Fruit fly (Drosophila melanogaster): ENCODE measurements around the gene CG9837.
A peak's percentile ranks its signal among the peaks of the same experiment; 100 is the strongest.

Gene CG9837

DNA sequence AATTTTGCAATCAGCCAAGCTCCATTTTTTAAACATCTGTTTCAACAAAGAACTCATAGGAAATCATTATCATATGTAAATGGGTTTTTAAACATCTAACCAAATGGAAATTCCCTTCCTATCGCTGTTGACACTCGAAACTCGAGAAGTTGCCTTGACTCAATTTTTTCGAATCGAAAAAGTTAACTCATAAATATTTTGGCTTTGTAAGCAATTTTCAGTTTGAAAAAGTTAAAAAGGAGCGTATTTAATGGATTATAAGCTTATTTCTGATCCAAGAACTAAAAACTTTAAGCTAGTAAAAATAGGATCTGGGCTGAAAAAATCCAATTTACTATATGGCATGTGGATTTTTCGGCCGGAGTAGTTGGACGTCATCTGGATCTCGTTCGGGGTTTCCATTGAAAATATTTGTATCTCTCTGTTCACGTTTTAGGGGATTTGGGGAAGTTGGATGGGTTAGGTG, at the start of gene CG9837:
Gene CG9837, minus strand, starts transcription at position 416 of the 466 bp plus-strand sequence.
- TF ChIP-seq CG8478 (optimal IDR thresholded peaks at IDR 0.05) (no peak), CTCF (optimal IDR thresholded peaks at IDR 0.05) (no peak)

DNA sequence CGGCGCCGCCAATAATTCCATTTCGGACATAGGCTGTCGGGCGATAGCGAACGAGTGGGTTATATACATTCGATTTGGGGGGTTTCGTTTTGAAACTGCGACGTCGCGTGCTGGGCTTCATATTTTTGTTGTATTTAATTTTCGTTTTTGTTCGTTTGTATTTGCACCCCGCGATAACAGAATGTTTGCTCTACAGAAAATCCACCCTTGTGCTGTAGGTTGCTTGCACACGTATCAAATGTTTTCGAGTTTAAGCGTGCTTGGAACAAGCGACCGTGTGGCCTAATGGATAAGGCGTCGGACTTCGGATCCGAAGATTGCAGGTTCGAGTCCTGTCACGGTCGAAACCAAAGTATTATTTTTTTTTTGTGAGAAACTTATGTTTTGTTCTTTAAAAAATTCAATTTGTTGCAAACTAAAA, 49.3 kb upstream of the CG9837 start:
- TF ChIP-seq CTCF (optimal IDR thresholded peaks at IDR 0.05) (no peak), CG8478 (optimal IDR thresholded peaks at IDR 0.05) (no peak)

DNA sequence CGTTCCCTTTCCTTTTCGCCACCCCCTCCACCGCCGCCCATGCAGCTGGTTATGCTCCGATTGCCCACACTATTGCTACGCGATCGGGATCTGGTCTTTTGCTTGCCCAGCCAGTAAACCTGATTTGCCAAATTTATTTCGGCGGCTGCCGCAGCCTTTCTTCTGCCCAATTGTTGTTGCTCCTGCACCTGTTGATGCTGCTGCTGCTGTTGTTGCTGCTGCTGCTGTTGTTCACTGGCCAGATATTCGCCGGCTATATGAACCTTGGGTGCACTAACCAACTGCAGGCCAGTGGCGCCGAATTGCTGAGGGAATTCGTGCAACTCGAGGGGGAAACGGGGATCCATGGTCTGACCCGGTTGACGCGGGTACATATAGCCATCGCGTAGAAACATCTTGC, 48.8 kb upstream of the CG9837 start:
- TF ChIP-seq CG8478 (optimal IDR thresholded peaks at IDR 0.05), result no peak

DNA sequence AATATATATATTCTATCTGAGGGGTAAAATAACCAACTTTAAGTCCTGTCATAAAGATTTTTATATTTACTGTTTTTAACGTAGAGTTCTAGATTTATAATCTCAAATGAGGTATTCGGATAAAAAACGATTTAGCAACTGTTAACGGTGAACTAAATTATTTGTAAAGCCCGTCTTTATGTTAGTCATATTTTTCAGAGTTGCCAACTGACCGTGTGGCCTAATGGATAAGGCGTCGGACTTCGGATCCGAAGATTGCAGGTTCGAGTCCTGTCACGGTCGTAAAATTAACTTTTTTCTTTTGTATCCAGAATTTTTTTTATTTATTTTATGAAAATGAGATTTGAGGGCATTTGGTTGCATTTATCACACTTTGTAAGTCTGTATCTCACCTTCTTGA, 48.3 kb upstream of the CG9837 start:
- no peak for TF ChIP-seq CTCF (optimal IDR thresholded peaks at IDR 0.05)
- no peak for TF ChIP-seq CG8478 (optimal IDR thresholded peaks at IDR 0.05)

DNA sequence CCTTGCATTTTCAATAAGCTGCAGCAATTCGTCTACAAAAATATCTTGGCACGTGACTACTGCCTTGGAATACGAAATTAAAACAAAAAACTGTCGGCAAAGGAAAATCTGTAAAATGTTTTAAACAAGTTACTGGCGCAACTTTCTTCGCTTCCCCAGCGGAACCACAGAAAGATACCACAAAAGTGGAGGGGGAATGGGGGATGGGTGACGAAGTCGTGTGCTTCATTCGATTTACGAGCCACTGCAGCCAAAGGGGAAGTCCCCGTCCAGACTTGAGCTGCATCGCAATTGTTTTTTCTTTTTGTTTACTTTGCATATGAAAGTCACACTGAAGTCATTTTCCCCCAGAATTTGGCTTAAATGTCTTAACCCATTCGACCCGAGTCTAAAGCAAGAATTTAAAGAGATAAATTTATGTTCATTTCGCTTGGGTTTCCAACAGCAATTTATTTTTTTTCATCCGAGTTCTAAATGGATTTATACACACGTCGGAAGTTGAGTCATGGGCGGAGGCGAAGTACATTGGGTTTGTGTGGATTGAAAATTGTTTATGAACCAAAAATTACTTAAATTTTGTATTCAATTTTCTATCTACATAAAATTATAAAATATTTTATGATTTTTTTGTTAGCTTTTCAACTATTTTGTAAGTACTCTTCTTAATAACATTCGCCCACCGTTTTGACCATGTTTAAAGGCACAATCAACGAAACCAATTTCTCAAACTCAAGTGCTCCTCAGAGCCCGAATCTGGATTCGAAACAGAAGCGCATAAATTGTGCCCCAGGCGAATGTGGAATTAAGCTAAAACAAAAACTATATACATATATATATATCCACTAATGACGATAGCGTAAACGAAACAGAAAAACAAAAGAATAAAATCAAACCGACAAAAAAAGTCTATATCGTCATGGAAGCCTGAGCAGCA, 47.0 kb upstream of the CG9837 start:
- TF ChIP-seq CTCF (optimal IDR thresholded peaks at IDR 0.05) (no peak), CG8478 (optimal IDR thresholded peaks at IDR 0.05) (no peak)

DNA sequence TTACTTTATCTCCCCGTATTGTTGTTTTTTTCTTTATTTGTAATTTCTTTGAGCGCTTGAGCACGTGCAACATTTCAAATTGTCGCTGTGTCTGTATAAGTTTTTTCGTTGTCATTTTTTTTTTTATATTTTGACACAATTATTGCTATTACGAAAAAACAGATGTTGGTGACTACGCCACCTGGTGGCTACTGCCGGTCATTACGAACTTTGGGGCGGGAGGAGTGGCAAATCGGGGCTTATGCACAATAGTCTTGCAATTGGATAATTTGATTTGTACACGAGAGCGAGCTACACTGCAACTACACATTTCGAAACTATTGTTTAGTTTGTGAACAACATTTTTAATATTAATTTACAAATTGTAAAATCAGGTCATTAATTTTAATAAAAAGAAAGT, 45.9 kb upstream of the CG9837 start:
- peak; percentile 44 to 62 for TF ChIP-seq CTCF (optimal IDR thresholded peaks at IDR 0.05)
- TF ChIP-seq CG8478 (optimal IDR thresholded peaks at IDR 0.05), result no peak

DNA sequence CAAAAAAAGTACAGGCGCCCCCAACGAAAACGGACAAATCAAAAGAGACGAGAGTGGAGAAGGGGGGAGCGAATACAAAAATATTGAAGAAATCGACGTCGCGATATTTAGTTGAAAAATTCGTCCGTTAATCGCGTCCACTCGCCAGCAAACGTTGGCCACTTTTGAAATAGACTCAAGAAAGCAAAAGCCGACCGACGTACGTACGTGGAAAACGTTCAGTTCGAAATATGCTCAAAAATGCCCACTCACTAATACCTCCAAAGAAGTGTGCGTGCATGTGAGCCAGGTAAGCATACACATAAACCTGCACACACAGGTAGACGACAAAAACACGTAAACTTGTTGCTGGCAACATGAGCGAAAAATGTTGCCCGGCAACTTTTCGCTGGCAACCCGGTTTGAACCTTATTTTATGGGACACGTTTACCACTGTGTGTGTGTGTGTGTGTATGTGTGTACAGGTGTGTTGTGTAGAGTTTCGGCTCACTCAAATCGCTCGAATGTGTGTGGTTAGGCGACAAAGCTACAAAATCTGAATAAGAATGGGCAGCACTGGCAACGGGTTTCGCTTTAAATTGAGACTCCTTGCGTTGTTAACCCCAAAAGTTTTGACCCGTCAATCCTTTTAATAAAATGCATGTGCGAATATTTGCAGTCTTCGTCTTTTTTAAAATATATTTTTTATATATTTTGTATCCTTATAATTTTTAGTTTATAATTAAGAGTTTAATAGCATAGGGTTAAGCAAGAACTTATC, 44.3 kb upstream of the CG9837 start:
- TF ChIP-seq CG8478 (optimal IDR thresholded peaks at IDR 0.05), result no peak
- no peak for TF ChIP-seq CTCF (optimal IDR thresholded peaks at IDR 0.05)

DNA sequence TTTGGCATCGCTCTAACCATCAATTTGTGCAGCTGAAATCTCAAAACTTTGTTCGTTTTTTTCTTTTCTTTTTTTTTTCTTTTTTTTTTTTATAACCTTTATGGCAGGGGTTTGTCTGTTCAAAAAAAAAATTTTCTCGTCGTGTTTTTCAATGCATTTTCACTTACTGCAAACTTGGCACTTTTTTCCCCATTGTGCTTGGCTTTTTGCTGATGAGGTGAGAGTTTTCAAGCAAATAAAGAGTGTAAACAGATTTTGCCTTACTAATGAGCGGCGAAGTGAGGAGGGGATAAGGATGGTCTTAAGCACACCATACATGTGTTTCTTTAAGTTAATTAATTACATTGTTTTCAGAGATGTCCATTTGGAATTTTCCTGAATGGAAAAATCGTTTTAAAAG, 42.9 kb upstream of the CG9837 start:
- TF ChIP-seq CG8478 (optimal IDR thresholded peaks at IDR 0.05) (no peak), CTCF (optimal IDR thresholded peaks at IDR 0.05) (no peak)

DNA sequence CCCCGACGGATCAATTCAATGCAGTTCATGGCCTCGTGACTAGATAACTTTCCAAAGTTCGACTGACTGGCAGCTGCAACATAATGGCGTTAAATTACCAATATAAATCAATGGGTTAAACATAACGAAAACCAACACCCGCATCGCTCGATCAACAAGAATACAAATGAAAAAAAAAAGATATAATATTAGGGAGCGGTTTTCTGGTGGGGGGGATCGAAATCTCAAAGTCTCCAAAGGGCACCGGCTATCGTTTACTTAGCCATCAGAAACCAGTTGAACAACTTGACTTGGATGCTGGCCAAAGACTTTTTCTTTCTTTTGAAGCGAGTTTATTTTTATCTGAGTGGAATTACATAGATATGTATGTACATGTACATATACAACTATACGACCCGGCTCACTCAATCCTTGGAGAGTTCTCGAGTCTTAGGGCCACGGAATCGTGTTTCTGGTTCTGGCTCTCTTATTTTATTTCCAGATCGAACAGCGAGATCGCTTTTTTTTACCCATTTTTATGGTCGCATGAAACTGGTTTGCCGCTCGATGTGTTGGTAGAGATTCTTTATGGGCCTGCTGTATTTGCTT, 41.3 kb upstream of the CG9837 start:
- TF ChIP-seq CTCF (optimal IDR thresholded peaks at IDR 0.05) (no peak), CG8478 (optimal IDR thresholded peaks at IDR 0.05) (no peak)

DNA sequence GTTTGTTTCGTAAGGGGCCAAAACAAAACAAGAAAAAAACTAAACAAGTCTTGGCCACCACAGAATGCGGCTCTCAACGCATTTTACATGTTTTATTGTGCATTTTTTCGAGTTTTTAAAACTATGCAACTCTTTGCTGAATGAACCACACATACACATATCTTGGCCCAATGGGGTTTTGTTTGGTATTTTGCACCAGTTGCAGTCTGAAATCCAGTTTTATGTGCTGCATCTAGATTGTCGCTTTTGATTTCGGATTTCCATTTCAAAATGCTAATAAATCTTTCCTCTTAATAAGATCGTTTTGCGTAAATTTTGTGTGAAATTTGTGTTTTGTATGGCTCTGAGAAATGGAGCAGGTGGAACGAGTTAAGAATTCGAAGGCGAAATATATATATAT, 40.3 kb upstream of the CG9837 start:
- TF ChIP-seq CTCF (optimal IDR thresholded peaks at IDR 0.05) (no peak), CG8478 (optimal IDR thresholded peaks at IDR 0.05) (no peak)

DNA sequence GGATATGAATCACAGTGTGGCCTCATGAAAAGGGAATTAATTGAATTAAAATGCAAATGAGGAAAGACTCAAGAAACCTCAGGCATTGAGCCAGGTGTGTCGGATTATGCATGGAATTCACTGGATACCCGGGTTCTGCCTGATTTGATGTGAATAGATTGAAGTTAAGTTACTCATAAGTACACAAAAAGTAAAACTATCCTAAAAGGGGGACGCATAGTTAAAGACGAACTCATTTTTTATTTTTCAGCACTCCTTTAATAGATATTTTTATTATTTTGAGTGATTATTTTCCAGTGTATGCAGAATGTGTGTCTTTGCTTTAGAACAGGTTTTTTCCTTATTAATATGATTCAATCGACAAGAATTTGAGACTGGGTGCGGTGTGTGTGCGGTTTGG, 39.8 kb upstream of the CG9837 start:
- TF ChIP-seq CG8478 (optimal IDR thresholded peaks at IDR 0.05), result no peak
- TF ChIP-seq CTCF (optimal IDR thresholded peaks at IDR 0.05), result no peak

DNA sequence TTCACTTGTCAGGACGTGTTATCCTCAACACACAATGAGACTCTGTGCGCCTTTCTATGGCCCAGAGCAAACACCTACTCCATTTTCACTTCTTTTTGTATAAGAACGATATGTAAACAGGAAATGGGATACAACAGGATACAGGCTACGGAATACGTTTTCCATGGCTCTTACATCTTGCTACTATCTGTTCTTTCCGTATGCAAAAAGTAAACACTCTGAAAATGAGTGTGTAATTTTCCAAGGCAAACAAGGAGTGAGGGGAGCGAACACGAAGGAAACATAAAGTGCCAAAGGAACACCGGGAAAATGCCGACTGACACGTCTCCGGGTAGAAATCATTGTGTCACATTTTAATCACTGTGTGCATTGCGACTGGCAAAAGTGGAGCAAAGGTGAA, 37.2 kb upstream of the CG9837 start:
- TF ChIP-seq CG8478 (optimal IDR thresholded peaks at IDR 0.05) (no peak), CTCF (optimal IDR thresholded peaks at IDR 0.05) (no peak)

DNA sequence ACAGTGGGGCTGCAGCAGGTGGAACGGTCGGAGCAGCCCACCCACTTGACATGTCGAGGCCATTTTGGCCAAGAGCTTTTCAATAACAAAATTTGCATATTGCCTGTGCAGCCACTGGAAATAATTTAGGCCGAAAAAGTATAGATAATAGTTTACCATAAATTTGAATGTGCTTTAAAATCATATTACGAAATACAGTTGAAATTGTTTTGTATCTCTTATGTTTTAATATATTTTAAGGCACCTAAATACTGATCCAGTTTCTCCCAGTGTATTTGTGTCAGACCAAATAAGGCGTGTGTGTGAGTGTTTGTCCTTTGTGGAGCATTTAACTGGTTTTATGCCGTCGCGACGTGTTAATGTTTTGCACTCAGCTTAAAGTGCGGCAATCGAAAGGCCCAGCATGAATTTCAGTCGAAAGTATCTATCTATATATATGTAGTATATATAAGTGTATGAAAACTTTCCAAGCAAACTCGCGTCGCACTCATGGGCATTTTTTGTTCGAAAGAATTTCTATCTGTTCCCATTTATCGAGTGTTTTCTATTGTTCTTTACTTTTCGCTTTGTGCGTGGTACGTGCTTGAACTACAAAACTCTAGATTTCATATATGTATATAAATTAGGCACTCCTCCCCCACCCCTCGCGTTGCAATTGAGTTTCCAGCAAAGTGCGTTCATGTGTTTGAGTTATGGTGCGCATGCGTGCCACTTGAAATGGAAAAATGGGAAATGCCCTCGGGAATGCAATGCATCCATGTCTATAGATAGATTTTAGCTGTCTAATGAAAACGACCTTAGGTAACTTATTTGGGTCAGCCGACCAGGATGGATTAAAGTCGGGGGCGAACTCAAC, 36.2 kb upstream of the CG9837 start:
- no peak for TF ChIP-seq CTCF (optimal IDR thresholded peaks at IDR 0.05)
- no peak for TF ChIP-seq CG8478 (optimal IDR thresholded peaks at IDR 0.05)

DNA sequence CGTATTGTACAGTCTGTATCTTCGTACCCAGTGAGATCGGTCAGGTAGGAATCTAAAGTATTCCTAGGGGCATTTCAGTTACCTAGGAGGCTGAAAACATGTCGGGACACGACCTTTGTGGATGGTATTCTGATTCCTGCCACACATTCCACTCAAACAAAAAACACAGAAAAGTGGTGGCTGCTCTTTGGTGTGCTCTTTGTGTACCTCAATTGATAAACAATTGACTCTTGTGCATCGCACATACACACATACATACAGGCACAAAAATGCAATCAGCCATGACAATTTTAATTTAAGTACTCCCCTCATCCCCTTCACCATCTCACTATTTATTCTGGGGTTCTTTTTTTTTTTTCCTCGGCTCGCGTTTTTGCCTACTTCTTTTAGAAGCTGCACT, 34.8 kb upstream of the CG9837 start:
- no peak for TF ChIP-seq CG8478 (optimal IDR thresholded peaks at IDR 0.05)
- TF ChIP-seq CTCF (optimal IDR thresholded peaks at IDR 0.05), result no peak
